Worm (Caenorhabditis elegans): ENCODE measurements around the gene ZK593.2.

Gene ZK593.2

ce11 chrIV:10935853-10936491 lies 22.8 kb downstream of the ZK593.2 start, which contains the start of gene lgg-2 (continued):
- no peak for TF ChIP-seq T07F8.4 (tag; optimal IDR thresholded peaks at IDR 0.05)
- peak; percentile 80 for TF ChIP-seq mcd-1 (GFP tag; IDR thresholded peaks at IDR 0.05)
- TF ChIP-seq egl-44 (GFP tag; IDR thresholded peaks at IDR 0.05) = 0 out of 2 replicates have a peak, but pooled peaks have one; percentile 61
- TF ChIP-seq F37B4.10 (GFP tag; IDR thresholded peaks at IDR 0.05) = 0 out of 2 replicates have a peak, but pooled peaks have one; percentile 28
- TF ChIP-seq ztf-6 (GFP tag; IDR thresholded peaks at IDR 0.05) = 0 out of 2 replicates have a peak, but pooled peaks have one; percentile 24
- TF ChIP-seq B0336.3 (GFP tag; IDR thresholded peaks at IDR 0.05) = peak; percentile 67; the same call in 1 of the 2 replicates
- no peak for TF ChIP-seq fkh-3 (tag; optimal IDR thresholded peaks at IDR 0.05)
- no peak for TF ChIP-seq xnd-1 (tag; optimal IDR thresholded peaks at IDR 0.05)
- TF ChIP-seq hsf-1 (GFP tag; IDR thresholded peaks at IDR 0.05) = no peak
- TF ChIP-seq hlh-26 (GFP tag; conservative IDR thresholded peaks at IDR 0.05) = no peak
- peak; percentile 5 for TF ChIP-seq rpc-1 (optimal IDR thresholded peaks at IDR 0.05)
- TF ChIP-seq rpc-1 (tag; optimal IDR thresholded peaks at IDR 0.05) = no peak
- TF ChIP-seq egrh-3 (GFP tag; IDR thresholded peaks at IDR 0.05) = peak; percentile 11; the same call in 1 of the 2 replicates
- no peak for TF ChIP-seq nfya-1 (tag; optimal IDR thresholded peaks at IDR 0.05; ENCODE audit: borderline replicate concordance, insufficient read depth)
- TF ChIP-seq nhr-120 (GFP tag; IDR thresholded peaks at IDR 0.05) = no peak
- TF ChIP-seq lir-1 (GFP tag; conservative IDR thresholded peaks at IDR 0.05) = 0 out of 2 replicates have a peak, but pooled peaks have one; percentile 7
- TF ChIP-seq mel-28 (tag; optimal IDR thresholded peaks at IDR 0.05; ENCODE audit: borderline replicate concordance) = no peak
- peak; percentile 60 for TF ChIP-seq tbp1 (GFP tag; optimal IDR thresholded peaks at IDR 0.05)
- no peak for TF ChIP-seq bed-1 (GFP tag; IDR thresholded peaks at IDR 0.05)
- TF ChIP-seq ceh-40 (GFP tag; IDR thresholded peaks at IDR 0.05) = no peak
- peak; percentile 76 for TF ChIP-seq Y95B8A.8 (GFP tag; IDR thresholded peaks at IDR 0.05)
- peak; percentile 40 for TF ChIP-seq ztf-3 (GFP tag; optimal IDR thresholded peaks at IDR 0.05)
- TF ChIP-seq snpc-1.3 (tag; optimal IDR thresholded peaks at IDR 0.05; ENCODE audit: insufficient read depth) = no peak
- peak; percentile 91 for TF ChIP-seq K11D2.4 (GFP tag; IDR thresholded peaks at IDR 0.05)
- 0 out of 2 replicates have a peak, but pooled peaks have one; percentile 9 for TF ChIP-seq madf-6 (GFP tag; IDR thresholded peaks at IDR 0.05)
- TF ChIP-seq F57C9.4 (tag; optimal IDR thresholded peaks at IDR 0.05) = no peak
- TF ChIP-seq T26A5.8 (tag; optimal IDR thresholded peaks at IDR 0.05) = no peak
- TF ChIP-seq let-526 (GFP tag; IDR thresholded peaks at IDR 0.05) = peak; percentile 28; the same call in 1 of the 2 replicates
- TF ChIP-seq cebp-2 (GFP tag; IDR thresholded peaks at IDR 0.05) = no peak
- peak; percentile 9 for TF ChIP-seq B0261.1 (tag; optimal IDR thresholded peaks at IDR 0.05)
- TF ChIP-seq F10E7.11 (tag; optimal IDR thresholded peaks at IDR 0.05) = no peak
- no peak for TF ChIP-seq lag-1 (GFP tag; IDR thresholded peaks at IDR 0.05)
- TF ChIP-seq C17E4.6 (GFP tag; IDR thresholded peaks at IDR 0.05) = 0 out of 2 replicates have a peak, but pooled peaks have one; percentile 8
- peak; percentile 70 for TF ChIP-seq rcor-1 (GFP tag; IDR thresholded peaks at IDR 0.05)
- peak; percentile 69 to 87 for TF ChIP-seq let-607 (tag; optimal IDR thresholded peaks at IDR 0.05)
- no peak for TF ChIP-seq ztf-25 (GFP tag; IDR thresholded peaks at IDR 0.05)
- TF ChIP-seq mxl-1 (tag; optimal IDR thresholded peaks at IDR 0.05) = peak; percentile 23
- TF ChIP-seq K12H6.12 (tag; optimal IDR thresholded peaks at IDR 0.05) = peak; percentile 68
- TF ChIP-seq F39B2.1 (GFP tag; IDR thresholded peaks at IDR 0.05) = no peak
- no peak for TF ChIP-seq F57A8.1 (GFP tag; optimal IDR thresholded peaks at IDR 0.05)
- no peak for TF ChIP-seq mes-4 (tag; optimal IDR thresholded peaks at IDR 0.05)
- no peak for TF ChIP-seq sdz-38 (tag; optimal IDR thresholded peaks at IDR 0.05)
- TF ChIP-seq bed-2 (GFP tag; IDR thresholded peaks at IDR 0.05) = no peak
- peak; percentile 86 for TF ChIP-seq attf-5 (GFP tag; optimal IDR thresholded peaks at IDR 0.05)
- TF ChIP-seq ceh-58 (GFP tag; IDR thresholded peaks at IDR 0.05) = no peak
- TF ChIP-seq snpc-4 (GFP tag; optimal IDR thresholded peaks at IDR 0.05) = no peak
- TF ChIP-seq snpc-4 (tag; optimal IDR thresholded peaks at IDR 0.05) = peak in 3 of 4 experiments; percentile 25 to 71 (median 67)
- no peak for TF ChIP-seq dpl-1 (GFP tag; optimal IDR thresholded peaks at IDR 0.05)

Data from whole organism, young adult.